Fruit fly (Drosophila melanogaster): ENCODE results near the gene CG11590.

The CG11590 gene

dm6 chrX:14199967-14200531 lies at the start of gene CG11590:
CG11590 (plus strand) TSS chrX:14200178.
- 0 out of 2 replicates have a peak, but pooled peaks have one; percentile 10 for TF ChIP-seq Drgx (GFP tag; IDR thresholded peaks at IDR 0.05)
- peak; percentile 94 for TF ChIP-seq CG15514 (GFP tag; optimal IDR thresholded peaks at IDR 0.05)
- TF ChIP-seq MESR4 (GFP tag; optimal IDR thresholded peaks at IDR 0.05), result peak; percentile 38
- peak; percentile 26 for TF ChIP-seq BEAF-32 (GFP tag; optimal IDR thresholded peaks at IDR 0.05)
- peak; percentile 27 for TF ChIP-seq pzg (GFP tag; optimal IDR thresholded peaks at IDR 0.05)
- TF ChIP-seq gcm (GFP tag; optimal IDR thresholded peaks at IDR 0.05), result no peak
- peak; percentile 42 for TF ChIP-seq stwl (tag; optimal IDR thresholded peaks at IDR 0.05)
- TF ChIP-seq CG1832 (GFP tag; optimal IDR thresholded peaks at IDR 0.05), result no peak
- TF ChIP-seq amos (GFP tag; IDR thresholded peaks at IDR 0.05; ENCODE audit: partially characterized antibody), result 0 out of 2 replicates have a peak, but pooled peaks have one; percentile 8
- peak in 1 of 2 experiments; percentile 28 for TF ChIP-seq crp (GFP tag; optimal IDR thresholded peaks at IDR 0.05)
- TF ChIP-seq ato (GFP tag; IDR thresholded peaks at IDR 0.05; ENCODE audit: partially characterized antibody), result 0 out of 2 replicates have a peak, but pooled peaks have one; percentile 10
- TF ChIP-seq Dp (GFP tag; optimal IDR thresholded peaks at IDR 0.05), result peak; percentile 40
- peak; percentile 84 for TF ChIP-seq MBD-R2 (GFP tag; IDR thresholded peaks at IDR 0.05)
- TF ChIP-seq CG2678 (tag; optimal IDR thresholded peaks at IDR 0.05), result no peak
- peak; percentile 8; the same call in 1 of the 3 replicates for TF ChIP-seq row (GFP tag; IDR thresholded peaks at IDR 0.05)
- no peak for TF ChIP-seq wor (GFP tag; IDR thresholded peaks at IDR 0.05)
- TF ChIP-seq insv (GFP tag; optimal IDR thresholded peaks at IDR 0.05), result peak in 1 of 2 experiments; percentile 79
- TF ChIP-seq CG8089 (GFP tag; optimal IDR thresholded peaks at IDR 0.05), result no peak
- TF ChIP-seq CG2129 (GFP tag; IDR thresholded peaks at IDR 0.05; ENCODE audit: partially characterized antibody), result no peak
- TF ChIP-seq CG12155 (GFP tag; optimal IDR thresholded peaks at IDR 0.05), result no peak
- TF ChIP-seq kah (GFP tag; optimal IDR thresholded peaks at IDR 0.05), result peak; percentile 6
- TF ChIP-seq CG7839 (tag; optimal IDR thresholded peaks at IDR 0.05), result no peak
- no peak for TF ChIP-seq hth (optimal IDR thresholded peaks at IDR 0.05)
- peak; percentile 36; the same call in 1 of the 4 replicates for TF ChIP-seq Dll (GFP tag; IDR thresholded peaks at IDR 0.05; ENCODE audit: partially characterized antibody)
- peak; percentile 29 for TF ChIP-seq nom (GFP tag; optimal IDR thresholded peaks at IDR 0.05)
- TF ChIP-seq CG18764 (GFP tag; optimal IDR thresholded peaks at IDR 0.05), result peak; percentile 96
- peak; percentile 51 for TF ChIP-seq Myb (GFP tag; optimal IDR thresholded peaks at IDR 0.05)
- TF ChIP-seq E2f2 (GFP tag; IDR thresholded peaks at IDR 0.05), result peak; percentile 59
- TF ChIP-seq CG11695 (GFP tag; IDR thresholded peaks at IDR 0.05), result no peak
- TF ChIP-seq unc-4 (GFP tag; IDR thresholded peaks at IDR 0.05; ENCODE audit: partially characterized antibody), result peak; percentile 28; the same call in 1 of the 2 replicates

dm6 chrX:14151906-14152305 lies 48.1 kb upstream of the CG11590 start, which contains the start of gene CG12479:
CG12479 (minus strand) TSS chrX:14152006.
- TF ChIP-seq shn (GFP tag; optimal IDR thresholded peaks at IDR 0.05) (no peak), zfh2 (GFP tag; optimal IDR thresholded peaks at IDR 0.05) (no peak)

dm6 chrX:14153689-14154088 lies 46.3 kb upstream of the CG11590 start:
- no peak for TF ChIP-seq Tbp (GFP tag; optimal IDR thresholded peaks at IDR 0.05)
- TF ChIP-seq CG18476 (GFP tag; optimal IDR thresholded peaks at IDR 0.05), result no peak
- no peak for TF ChIP-seq Ptx1 (GFP tag; IDR thresholded peaks at IDR 0.05)
- TF ChIP-seq mld (GFP tag; IDR thresholded peaks at IDR 0.05; ENCODE audit: partially characterized antibody), result no peak
- no peak for TF ChIP-seq row (GFP tag; IDR thresholded peaks at IDR 0.05)
- TF ChIP-seq CG17568 (GFP tag; optimal IDR thresholded peaks at IDR 0.05), result no peak
- TF ChIP-seq CkIIα-i1 (GFP tag; IDR thresholded peaks at IDR 0.05), result no peak

All from whole organism, embryonic.